Fruit fly (Drosophila melanogaster) whole organism, embryonic: Measurements from ENCODE around the gene Eig71Ed.

Experiments
- CG10979 ChIP-seq: fragments of 200-800 bp; sonication (Bioruptor generic); optimal IDR thresholded peaks from 2 replicates; lab custom pipeline; 2018; ENCODE audit warnings: missing biosample characterization, mild to moderate bottlenecking, missing genetic modification characterization, moderate library complexity
- CG11456 ChIP-seq: fragments of 200-800 bp; sonication (Bioruptor generic); IDR thresholded peaks from 3 replicates; pipeline ENCODE4 v1.3.6; 2022; ENCODE audit warnings: missing biosample characterization, missing genetic modification characterization
- CG12769 ChIP-seq: fragments of 200-800 bp; sonication (Bioruptor generic); optimal IDR thresholded peaks from 2 replicates; lab custom pipeline; 2019; ENCODE audit warnings: missing biosample characterization, mild to moderate bottlenecking, missing genetic modification characterization, moderate library complexity
- CG15514 ChIP-seq: fragments of 200-800 bp; sonication (Bioruptor generic); optimal IDR thresholded peaks from 3 replicates; lab custom pipeline; 2017; ENCODE audit warnings: missing biosample characterization, missing genetic modification characterization, mild to moderate bottlenecking, moderate library complexity, missing genetic modification reagents
- CG1792 ChIP-seq: fragments of 200-800 bp; sonication (Bioruptor generic); optimal IDR thresholded peaks from 2 replicates; lab custom pipeline; 2016; ENCODE audit warnings: missing biosample characterization, missing genetic modification characterization
- CG30431 ChIP-seq: fragments of 200-800 bp; sonication (Bioruptor generic); optimal IDR thresholded peaks from 2 replicates; lab custom pipeline; 2017; ENCODE audit warnings: missing biosample characterization, missing genetic modification characterization
- CG3065 ChIP-seq: fragments of 200-800 bp; sonication (Bioruptor generic); optimal IDR thresholded peaks from 2 replicates; lab custom pipeline; 2016; ENCODE audit warnings: missing biosample characterization, missing genetic modification characterization
- CG34422 ChIP-seq: fragments of 200-800 bp; sonication (Bioruptor generic); IDR thresholded peaks from 3 replicates; pipeline ENCODE4 v1.3.6; 2022; ENCODE audit warnings: missing biosample characterization, missing genetic modification characterization
- CG3838 ChIP-seq: fragments of 200-800 bp; sonication (Bioruptor generic); optimal IDR thresholded peaks from 3 replicates; lab custom pipeline; 2016; ENCODE audit warnings: missing biosample characterization, missing genetic modification characterization
- CG3995 ChIP-seq: fragments of 200-800 bp; sonication (Bioruptor generic); optimal IDR thresholded peaks from 3 replicates; lab custom pipeline; 2016; ENCODE audit warnings: missing biosample characterization, missing genetic modification characterization
- CG42726 ChIP-seq: fragments of 200-800 bp; sonication (Bioruptor generic); IDR thresholded peaks from 2 replicates; pipeline ENCODE4 v1.3.6; 2022; ENCODE audit warnings: missing biosample characterization, missing genetic modification characterization; ENCODE audit not compliant: partially characterized antibody
- CG7271 ChIP-seq: fragments of 200-800 bp; sonication (Bioruptor generic); optimal IDR thresholded peaks from 2 replicates; lab custom pipeline; 2018; ENCODE audit warnings: missing biosample characterization, mild to moderate bottlenecking, missing genetic modification characterization, moderate library complexity
- CG7786 ChIP-seq: fragments of 200-800 bp; sonication (Bioruptor generic); optimal IDR thresholded peaks from 2 replicates; lab custom pipeline; 2016; ENCODE audit warnings: missing biosample characterization, missing genetic modification characterization
- CG9876 ChIP-seq: fragments of 200-800 bp; sonication (Bioruptor generic); optimal IDR thresholded peaks from 2 replicates; lab custom pipeline; 2016; ENCODE audit warnings: missing biosample characterization, missing genetic modification characterization
- D19B ChIP-seq: fragments of 200-800 bp; sonication (Bioruptor generic); optimal IDR thresholded peaks from 2 replicates; lab custom pipeline; 2017; ENCODE audit warnings: missing biosample characterization, mild to moderate bottlenecking, missing genetic modification characterization
- Dip3 ChIP-seq: fragments of 200-800 bp; sonication (Bioruptor generic); optimal IDR thresholded peaks from 3 replicates; lab custom pipeline; 2016; ENCODE audit warnings: missing biosample characterization, missing genetic modification characterization
- Dref ChIP-seq: fragments of 200-800 bp; sonication (Bioruptor generic); IDR thresholded peaks from 2 replicates; pipeline ENCODE4 v1.3.6; 2022; ENCODE audit warnings: missing biosample characterization, missing genetic modification characterization
- H15 ChIP-seq: fragments of 200-800 bp; sonication (Bioruptor generic); IDR thresholded peaks from 3 replicates; pipeline ENCODE4 v1.3.6; 2022; ENCODE audit warnings: missing biosample characterization, missing genetic modification characterization
- Hmx ChIP-seq: fragments of 200-800 bp; sonication (Bioruptor generic); optimal IDR thresholded peaks from 2 replicates; lab custom pipeline; 2016; ENCODE audit warnings: missing biosample characterization, missing genetic modification characterization
- Mrtf ChIP-seq: fragments of 200-800 bp; sonication (Bioruptor generic); IDR thresholded peaks from 3 replicates; pipeline ENCODE4 v1.3.6; 2022; ENCODE audit warnings: missing biosample characterization, missing genetic modification characterization
- Opbp ChIP-seq: fragments of 200-800 bp; sonication (Bioruptor generic); IDR thresholded peaks from 3 replicates; pipeline ENCODE4 v1.3.6; 2022; ENCODE audit warnings: missing biosample characterization, missing genetic modification characterization; ENCODE audit not compliant: partially characterized antibody
- Sry-β ChIP-seq: fragments of 200-800 bp; sonication (Bioruptor generic); optimal IDR thresholded peaks from 2 replicates; lab custom pipeline; 2018; ENCODE audit warnings: missing biosample characterization, mild to moderate bottlenecking, missing genetic modification characterization, moderate library complexity
- Usf ChIP-seq: fragments of 200-800 bp; sonication (Bioruptor generic); optimal IDR thresholded peaks from 2 replicates; lab custom pipeline; 2017; ENCODE audit warnings: missing genotype, missing biosample characterization, missing genetic modification characterization
- abd-A ChIP-seq: fragments of 200-800 bp; sonication (Bioruptor generic); optimal IDR thresholded peaks from 3 replicates; lab custom pipeline; 2019; ENCODE audit warnings: missing biosample characterization, mild to moderate bottlenecking, missing genetic modification characterization, moderate library complexity
- ash1 ChIP-seq: fragments of 200-800 bp; sonication (Bioruptor generic); optimal IDR thresholded peaks from 2 replicates; lab custom pipeline; 2018; ENCODE audit warnings: missing biosample characterization, mild to moderate bottlenecking, missing genetic modification characterization
- az2 ChIP-seq: fragments of 200-800 bp; sonication (Bioruptor generic); optimal IDR thresholded peaks from 3 replicates; lab custom pipeline; 2016; ENCODE audit warnings: missing biosample characterization, missing genetic modification characterization
- bbx ChIP-seq: fragments of 200-800 bp; sonication (Bioruptor generic); IDR thresholded peaks from 2 replicates; pipeline ENCODE4 v1.3.6; 2022; ENCODE audit warnings: missing biosample characterization, missing genetic modification characterization; ENCODE audit not compliant: partially characterized antibody
- chinmo ChIP-seq: fragments of 200-800 bp; sonication (Bioruptor generic); IDR thresholded peaks from 4 replicates; pipeline ENCODE4 v1.3.6; 2022; ENCODE audit warnings: missing biosample characterization, missing genetic modification characterization; ENCODE audit not compliant: partially characterized antibody
- chm ChIP-seq: fragments of 200-800 bp; sonication (Bioruptor generic); IDR thresholded peaks from 2 replicates; pipeline ENCODE4 v1.3.6; 2022; ENCODE audit warnings: missing biosample characterization, missing genetic modification characterization
- croc ChIP-seq: fragments of 200-800 bp; sonication (Bioruptor generic); conservative IDR thresholded peaks from 3 replicates; pipeline ENCODE4 v1.3.6; 2022; ENCODE audit warnings: missing biosample characterization, missing genetic modification characterization
- dmrt11E ChIP-seq: fragments of 200-800 bp; sonication (Bioruptor generic); optimal IDR thresholded peaks from 3 replicates; lab custom pipeline; 2018; ENCODE audit warnings: missing biosample characterization, mild to moderate bottlenecking, missing genetic modification characterization, moderate library complexity
- exex ChIP-seq: fragments of 200-800 bp; sonication (Bioruptor generic); optimal IDR thresholded peaks from 4 replicates; lab custom pipeline; 2018; ENCODE audit warnings: missing biosample characterization, mild to moderate bottlenecking, missing genetic modification characterization, moderate library complexity
- gsb ChIP-seq: fragments of 200-800 bp; sonication (Bioruptor generic); IDR thresholded peaks from 2 replicates; pipeline ENCODE4 v1.3.6; 2022; ENCODE audit warnings: missing biosample characterization, missing genetic modification characterization
- hkb ChIP-seq, 2 experiments: fragments of 200-800 bp in 1 of 2; fragments of >200 bp in 1 of 2; sonication (Bioruptor generic) in 1 of 2; IDR thresholded peaks in 1 of 2; optimal IDR thresholded peaks in 1 of 2; 2 replicates each; pipeline versions ENCODE4 v1.3.6 to Lab custom; 2017 to 2022; ENCODE audit warnings: missing biosample characterization in 1 of 2, missing genetic modification characterization in 1 of 2
- jigr1 ChIP-seq: fragments of 200-800 bp; sonication (Bioruptor generic); IDR thresholded peaks from 3 replicates; pipeline ENCODE4 v1.3.6; 2022; ENCODE audit warnings: missing biosample characterization, missing genetic modification characterization
- knrl ChIP-seq: fragments of 200-800 bp; sonication (Bioruptor generic); IDR thresholded peaks from 3 replicates; pipeline ENCODE4 v1.3.6; 2022; ENCODE audit warnings: missing biosample characterization, missing genetic modification characterization; ENCODE audit not compliant: partially characterized antibody
- lbe ChIP-seq: fragments of 200-800 bp; sonication (Bioruptor generic); optimal IDR thresholded peaks from 2 replicates; lab custom pipeline; 2016; ENCODE audit warnings: missing biosample characterization, mild to moderate bottlenecking, missing genetic modification characterization
- pan ChIP-seq, 4 experiments: fragments of >200 bp in 3 of 4; fragments of 200-800 bp in 1 of 4; sonication (Bioruptor generic) in 1 of 4; optimal IDR thresholded peaks in 3 of 4; IDR thresholded peaks in 1 of 4; 2 replicates each; pipeline versions ENCODE4 v1.3.6 to Lab custom; 2017 to 2022; ENCODE audit warnings: missing biosample characterization in 2 of 4, missing genetic modification characterization in 2 of 4, mixed read lengths in 1 of 4
- pros ChIP-seq: fragments of 200-800 bp; sonication (Bioruptor generic); optimal IDR thresholded peaks from 3 replicates; lab custom pipeline; 2019; ENCODE audit warnings: missing biosample characterization, mild to moderate bottlenecking, missing genetic modification characterization, moderate library complexity
- schlank ChIP-seq: fragments of 200-800 bp; sonication (Bioruptor generic); optimal IDR thresholded peaks from 2 replicates; lab custom pipeline; 2018; ENCODE audit warnings: missing biosample characterization, mild to moderate bottlenecking, missing genetic modification characterization
- sisA ChIP-seq: fragments of 200-800 bp; sonication (Bioruptor generic); IDR thresholded peaks from 2 replicates; pipeline ENCODE4 v1.3.6; 2022; ENCODE audit warnings: missing biosample characterization, missing genetic modification characterization
- so ChIP-seq: fragments of 200-800 bp; sonication (Bioruptor generic); IDR thresholded peaks from 3 replicates; pipeline ENCODE4 v1.3.6; 2022; ENCODE audit warnings: missing biosample characterization, missing genetic modification characterization
- sqz ChIP-seq: fragments of 200-800 bp; sonication (Bioruptor generic); optimal IDR thresholded peaks from 3 replicates; lab custom pipeline; 2018; ENCODE audit warnings: missing biosample characterization, mild to moderate bottlenecking, missing genetic modification characterization
- tna ChIP-seq: fragments of 200-800 bp; sonication (Bioruptor generic); IDR thresholded peaks from 2 replicates; pipeline ENCODE4 v1.3.6; 2022; ENCODE audit warnings: missing biosample characterization, missing genetic modification characterization; ENCODE audit not compliant: partially characterized antibody
- twi ChIP-seq: fragments of 200-800 bp; optimal IDR thresholded peaks from 2 replicates; lab custom pipeline; 2019; ENCODE audit warnings: missing biosample characterization, mild to moderate bottlenecking, missing genetic modification characterization, moderate library complexity
- unpg ChIP-seq: fragments of 200-800 bp; sonication (Bioruptor generic); optimal IDR thresholded peaks from 3 replicates; lab custom pipeline; 2018; ENCODE audit warnings: missing biosample characterization, mild to moderate bottlenecking, missing genetic modification characterization, moderate library complexity
- wdn ChIP-seq: fragments of 200-800 bp; sonication (Bioruptor generic); IDR thresholded peaks from 2 replicates; pipeline ENCODE4 v1.3.6; 2022; ENCODE audit warnings: missing biosample characterization, missing genetic modification characterization

Eig71Ed gene

dm6 chr3L:15625676-15626414 lies 26.5 kb upstream of the Eig71Ed start (continued):
- TF ChIP-seq D19B (GFP tag; lab: Kevin White, UChicago) (peak; percentile 78), pan (optimal IDR thresholded peaks at IDR 0.05; lab: Kevin White, UChicago) (no peak), pan (GFP tag; optimal IDR thresholded peaks at IDR 0.05 in 1 of 2, IDR thresholded peaks at IDR 0.05 in 1 of 2) (peak in 1 of 2 experiments; percentile 83), twi (tag; lab: Kevin White, UChicago) (peak; percentile 84), sqz (GFP tag; lab: Kevin White, UChicago) (peak; percentile 71), Dref (GFP tag; lab: Robert Waterston, UW) (no peak), Hmx (peak; percentile 44), CG1792 (no peak), Dip3 (GFP tag; lab: Kevin White, UChicago) (peak; percentile 15), H15 (GFP tag; lab: Robert Waterston, UW) (peak; percentile 76), CG3838 (GFP tag; lab: Kevin White, UChicago) (peak; percentile 91), tna (no peak), CG15514 (GFP tag; lab: Kevin White, UChicago) (peak; percentile 57), Opbp (GFP tag; lab: Robert Waterston, UW) (no peak), dmrt11E (tag; lab: Kevin White, UChicago) (peak; percentile 69), abd-A (peak; percentile 14), CG9876 (GFP tag; lab: Kevin White, UChicago) (no peak), ash1 (GFP tag; lab: Kevin White, UChicago) (no peak), Sry-β (GFP tag; lab: Kevin White, UChicago) (peak; percentile 44), chinmo (peak; percentile 83; the same call in 2 of the 4 replicates), lbe (GFP tag; lab: Kevin White, UChicago) (no peak), knrl (GFP tag; lab: Robert Waterston, UW) (no peak), wdn (GFP tag; lab: Robert Waterston, UW) (peak; percentile 48; the same call in 1 of the 2 replicates), sisA (GFP tag; lab: Robert Waterston, UW) (peak; percentile 85), CG12769 (no peak), CG34422 (GFP tag; lab: Robert Waterston, UW) (peak; percentile 86; the same call in 2 of the 3 replicates), CG3065 (GFP tag; lab: Kevin White, UChicago) (peak; percentile 57), schlank (peak; percentile 36), so (GFP tag; lab: Robert Waterston, UW) (peak; percentile 57; the same call in 1 of the 3 replicates), bbx (no peak), CG7271 (peak; percentile 20), croc (peak; percentile 84), chm (0 out of 2 replicates have a peak, but pooled peaks have one; percentile 8), CG30431 (GFP tag; lab: Kevin White, UChicago) (peak; percentile 75), CG11456 (no peak; the same call in 2 of the 3 replicates), unpg (GFP tag; lab: Kevin White, UChicago) (peak; percentile 94), CG10979 (tag; lab: Kevin White, UChicago) (peak; percentile 96), CG42726 (GFP tag; lab: Robert Waterston, UW) (no peak), Mrtf (GFP tag; lab: Robert Waterston, UW) (peak; percentile 66; the same call in 1 of the 3 replicates), gsb (GFP tag; lab: Robert Waterston, UW) (peak; percentile 65), CG7786 (GFP tag; lab: Kevin White, UChicago) (peak; percentile 34), jigr1 (GFP tag; lab: Robert Waterston, UW) (peak; percentile 83; the same call in 2 of the 3 replicates), az2 (GFP tag; lab: Kevin White, UChicago) (peak; percentile 89), exex (tag; lab: Kevin White, UChicago) (peak; percentile 56), Usf (GFP tag; lab: Kevin White, UChicago) (peak; percentile 74), CG3995 (GFP tag; lab: Kevin White, UChicago) (peak; percentile 52), hkb (optimal IDR thresholded peaks at IDR 0.05; lab: Kevin White, UChicago) (no peak), hkb (GFP tag; IDR thresholded peaks at IDR 0.05; lab: Robert Waterston, UW) (peak; percentile 88), pros (GFP tag; lab: Kevin White, UChicago) (no peak)
